Worm (Caenorhabditis elegans) whole organism, early embryonic: ENCODE results near the gene klc-1.

ENCODE experiments used
- F13C5.2 ChIP-seq: sonication (generic microtip); optimal IDR thresholded peaks from 2 replicates; lab custom pipeline; 2017; ENCODE audit warnings: mild to moderate bottlenecking, missing genetic modification characterization, inconsistent platforms, missing compliant biosample characterization
- aly-1 ChIP-seq: sonication (generic microtip); optimal IDR thresholded peaks from 2 replicates; lab custom pipeline; 2016; ENCODE audit warnings: missing genetic modification characterization, missing compliant biosample characterization
- ama-1 ChIP-seq: fragments of 150-350 bp; optimal IDR thresholded peaks from 2 replicates; lab custom pipeline; 2014
- ceh-36 ChIP-seq: sonication (generic microtip); optimal IDR thresholded peaks from 2 replicates; lab custom pipeline; 2016; ENCODE audit warnings: missing genetic modification characterization, inconsistent platforms, missing compliant biosample characterization

DNA sequence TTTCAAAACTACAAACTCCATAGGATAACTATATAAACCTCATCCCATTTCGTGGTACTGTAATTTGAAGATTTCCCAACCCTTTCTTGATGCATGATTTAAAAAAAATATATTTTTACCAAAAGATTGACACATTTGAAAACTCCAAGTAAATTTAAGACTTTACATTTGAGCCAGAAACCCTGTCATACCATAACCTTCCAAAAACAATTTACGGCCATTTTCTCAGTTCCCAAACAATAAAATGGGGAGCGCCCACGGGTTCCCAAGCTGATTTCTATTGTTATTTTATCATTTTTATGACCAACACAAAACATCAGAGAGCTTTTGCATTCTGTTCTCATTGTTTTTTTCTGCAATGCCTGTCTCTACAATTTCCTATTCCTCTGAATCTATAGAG lies 29.1 kb downstream of the klc-1 start, which contains the start of gene clc-9:
- TF ChIP-seq ama-1 (lab: Kevin White, UChicago): no peak
- TF ChIP-seq aly-1 (tag; lab: Kevin White, UChicago): no peak
- no peak for TF ChIP-seq F13C5.2 (tag; lab: Kevin White, UChicago)
- no peak for TF ChIP-seq ceh-36 (tag; lab: Kevin White, UChicago)
